Worm (Caenorhabditis elegans) whole organism, early embryonic: ENCODE measurements around the gene rps-22.

ENCODE experiments used
- ama-1 ChIP-seq: fragments of 150-350 bp; optimal IDR thresholded peaks from 2 replicates; lab custom pipeline; 2014
- ceh-13 ChIP-seq: fragments of 200-800 bp; sonication (Bioruptor generic); optimal IDR thresholded peaks from 2 replicates; lab custom pipeline; 2018; ENCODE audit warnings: mild to moderate bottlenecking, missing genetic modification characterization, missing compliant biosample characterization
- flt-1 ChIP-seq: fragments of 200-800 bp; sonication (Bioruptor generic); IDR thresholded peaks from 2 replicates; pipeline ENCODE4 v1.3.6; 2022; ENCODE audit warnings: missing genetic modification characterization, missing compliant biosample characterization
- scrt-1 ChIP-seq: fragments of 200-800 bp; sonication (Bioruptor generic); IDR thresholded peaks from 2 replicates; pipeline ENCODE4 v1.3.6; 2022; ENCODE audit warnings: missing genetic modification characterization, missing compliant biosample characterization
- sea-1 ChIP-seq: fragments of 200-800 bp; sonication (Bioruptor generic); conservative IDR thresholded peaks from 2 replicates; pipeline ENCODE4 v1.3.6; 2022; ENCODE audit warnings: missing genetic modification characterization, missing compliant biosample characterization
- tra-4 ChIP-seq: sonication (generic microtip); optimal IDR thresholded peaks from 2 replicates; lab custom pipeline; 2017; ENCODE audit warnings: missing genetic modification characterization, missing compliant biosample characterization

DNA sequence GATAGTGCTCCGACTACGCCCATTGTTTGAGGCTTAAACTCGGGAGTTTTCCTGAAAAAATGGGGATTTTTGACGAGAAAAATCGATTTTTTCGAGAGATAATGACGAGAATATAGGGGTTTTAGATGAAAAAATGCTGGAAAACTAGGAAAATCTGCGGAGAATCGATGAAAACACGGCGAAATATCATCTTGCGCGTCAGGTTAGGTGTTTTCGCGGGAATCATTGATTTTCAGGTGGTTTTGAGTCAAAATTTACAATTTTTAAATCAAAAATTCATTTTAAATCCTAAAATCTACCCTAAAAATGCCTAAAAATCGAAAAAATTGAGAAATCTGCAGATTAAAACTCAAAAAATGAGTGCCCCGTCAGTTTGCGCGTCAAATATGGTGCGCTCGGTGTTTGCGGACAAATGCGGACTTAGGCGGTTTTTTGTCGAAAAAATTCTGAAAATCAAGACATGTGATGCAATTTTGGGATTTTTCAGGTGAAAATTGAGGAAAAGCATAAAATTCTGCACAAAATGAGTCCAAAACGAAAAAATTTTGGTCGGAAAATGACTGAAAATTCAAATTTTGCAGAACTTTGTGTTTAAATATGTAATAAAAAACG lies 11.7 kb downstream of the rps-22 start, which contains the start of gene mboa-6:
- TF ChIP-seq ama-1 (lab: Kevin White, UChicago) (no peak), flt-1 (GFP tag; lab: Robert Waterston, UW) (no peak), sea-1 (GFP tag; lab: Robert Waterston, UW) (no peak), ceh-13 (GFP tag; lab: Kevin White, UChicago) (no peak), scrt-1 (GFP tag; lab: Robert Waterston, UW) (no peak), tra-4 (tag; lab: Kevin White, UChicago) (no peak)
